Worm (Caenorhabditis elegans) whole organism, late embryonic: ENCODE results near the gene col-160.

ENCODE experiments used
- ama-1 ChIP-seq: fragments of 150-350 bp; optimal IDR thresholded peaks from 2 replicates; lab custom pipeline; 2014
- elt-2 ChIP-seq: sonication (generic microtip); optimal IDR thresholded peaks from 2 replicates; lab custom pipeline; 2016; ENCODE audit warnings: missing genetic modification reagents, missing genetic modification characterization, missing compliant biosample characterization
- ets-4 ChIP-seq: sonication (generic microtip); optimal IDR thresholded peaks from 2 replicates; lab custom pipeline; 2016; ENCODE audit warnings: missing genetic modification characterization, missing compliant biosample characterization
- fkh-10 ChIP-seq: fragments of 150-350 bp; optimal IDR thresholded peaks from 2 replicates; lab custom pipeline; 2014; ENCODE audit warnings: missing biosample characterization, missing genetic modification reagents, missing genetic modification characterization
- hlh-30 ChIP-seq: sonication (generic microtip); optimal IDR thresholded peaks from 2 replicates; lab custom pipeline; 2017; ENCODE audit warnings: antibody characterized with exemption, missing genetic modification characterization, missing compliant biosample characterization; ENCODE audit not compliant: insufficient read depth
- lim-6 ChIP-seq: sonication (generic microtip); optimal IDR thresholded peaks from 2 replicates; lab custom pipeline; 2016; ENCODE audit warnings: missing genetic modification characterization, missing compliant biosample characterization
- pax-1 ChIP-seq: fragments of 150-350 bp; optimal IDR thresholded peaks from 2 replicates; lab custom pipeline; 2014; ENCODE audit warnings: missing biosample characterization, missing genetic modification characterization
- pha-4 ChIP-seq: fragments of 150-350 bp; optimal IDR thresholded peaks from 2 replicates; lab custom pipeline; 2018; ENCODE audit warnings: missing biosample characterization, missing genetic modification reagents, missing genetic modification characterization
- pqm-1 ChIP-seq: sonication (generic microtip); optimal IDR thresholded peaks from 2 replicates; lab custom pipeline; 2016; ENCODE audit warnings: missing genetic modification characterization, missing compliant biosample characterization
- sox-4 ChIP-seq: sonication (generic microtip); optimal IDR thresholded peaks from 2 replicates; lab custom pipeline; 2017; ENCODE audit warnings: mild to moderate bottlenecking, missing genetic modification characterization, inconsistent platforms, missing compliant biosample characterization
- unc-86 ChIP-seq: sonication (generic microtip); optimal IDR thresholded peaks from 2 replicates; lab custom pipeline; 2016; ENCODE audit warnings: missing genetic modification characterization, missing compliant biosample characterization

DNA sequence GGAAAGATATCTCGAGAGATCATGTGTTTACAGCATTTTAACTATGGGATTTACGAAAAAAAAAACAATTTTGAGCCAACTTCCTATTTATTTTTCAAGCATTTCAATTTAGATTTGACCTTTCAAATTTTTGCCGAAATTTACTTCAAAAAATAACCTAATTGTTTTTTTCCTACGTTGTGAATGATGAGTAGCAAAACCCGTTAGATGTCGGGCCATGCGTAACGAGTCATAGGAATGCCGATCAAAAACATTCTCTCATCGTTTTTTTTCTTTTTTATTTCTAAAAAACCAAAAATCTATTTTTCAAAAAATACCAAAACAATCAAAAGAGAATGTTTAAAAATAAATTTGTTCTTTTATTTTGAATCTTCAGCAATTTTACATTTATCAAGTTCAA is 39.1 kb downstream of the col-160 start:
- TF ChIP-seq elt-2 (tag; lab: Kevin White, UChicago) (no peak), ets-4 (tag; lab: Kevin White, UChicago) (no peak), hlh-30 (tag; lab: Kevin White, UChicago) (no peak), pha-4 (tag; lab: Kevin White, UChicago) (no peak), lim-6 (tag; lab: Kevin White, UChicago) (no peak), pax-1 (tag; lab: Kevin White, UChicago) (no peak), fkh-10 (GFP tag; lab: Kevin White, UChicago) (no peak), unc-86 (tag; lab: Kevin White, UChicago) (no peak), pqm-1 (no peak), sox-4 (tag; lab: Kevin White, UChicago) (no peak), ama-1 (lab: Kevin White, UChicago) (no peak)
